Worm (Caenorhabditis elegans): ENCODE data around the gene C15B12.2.

- TF ChIP-seq nhr-11 (tag; optimal IDR thresholded peaks at IDR 0.05) (no peak), skn-1 (tag; optimal IDR thresholded peaks at IDR 0.05) (no peak)
Observed at ce11 chrX:6455157-6455556, 8.1 kb upstream of the C15B12.2 start, which contains the start of gene nas-33.

Data from whole organism, L1 larva.